Worm (Caenorhabditis elegans) whole organism, L4 larva: Measurements from ENCODE around the gene letm-1.

Experiments used
- daf-12 ChIP-seq: fragments of 150-350 bp; optimal IDR thresholded peaks from 2 replicates; lab custom pipeline; 2014; ENCODE audit warnings: missing biosample characterization, missing genetic modification reagents, missing genetic modification characterization
- mdl-1 ChIP-seq, 2 experiments: fragments of 150-350 bp in 1 of 2; sonication (generic microtip) in 1 of 2; optimal IDR thresholded peaks; 2 replicates each; lab custom pipeline; 2014 to 2017; ENCODE audit warnings: missing biosample characterization in 2 of 2, missing genetic modification characterization in 2 of 2
- nhr-28 ChIP-seq: fragments of 150-350 bp; optimal IDR thresholded peaks from 2 replicates; lab custom pipeline; 2014; ENCODE audit warnings: missing biosample characterization, missing genetic modification characterization
- pha-4 ChIP-seq, 2 experiments: fragments of 150-350 bp in 1 of 2; fragments of 200-800 bp in 1 of 2; sonication (Bioruptor generic) in 1 of 2; IDR thresholded peaks in 1 of 2; optimal IDR thresholded peaks in 1 of 2; 2 replicates each; pipeline versions ENCODE4 v1.3.6 to Lab custom; 2014 to 2022; ENCODE audit warnings: missing genetic modification characterization in 2 of 2, missing genetic modification reagents in 2 of 2, missing biosample characterization in 1 of 2, missing compliant biosample characterization in 1 of 2
- unc-62 ChIP-seq, 3 experiments: fragments of 150-350 bp in 1 of 3; sonication (generic microtip); optimal IDR thresholded peaks in 2 of 3; peaks in 1 of 3; 1 replicate in 1 of 3; 2 replicates in 2 of 3; lab custom pipeline; 2014 to 2017; ENCODE audit warnings: missing biosample characterization in 3 of 3, missing genetic modification characterization in 3 of 3, missing genetic modification reagents in 3 of 3, missing genotype in 1 of 3

DNA sequence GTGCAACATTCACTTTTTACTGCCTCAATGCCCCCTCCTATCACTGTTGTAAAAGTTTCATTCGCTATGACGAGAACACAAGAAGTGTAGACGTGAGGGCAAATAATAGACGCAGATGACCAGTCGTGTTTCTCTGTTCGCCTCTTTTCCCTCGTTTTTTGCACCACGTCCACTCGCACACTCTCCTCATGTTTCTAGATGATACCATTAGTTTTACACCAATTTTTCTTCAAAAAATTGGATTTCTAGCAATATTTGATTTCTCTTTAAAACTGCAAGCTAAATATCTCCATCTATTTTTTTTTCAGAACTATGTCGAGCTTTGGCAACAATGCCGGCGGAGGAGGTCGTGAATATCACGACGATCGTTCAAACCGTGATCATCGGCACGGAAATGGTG, 4.0 kb downstream of the letm-1 start, which contains the start of gene rde-12:
- TF ChIP-seq unc-62 (GFP tag; optimal IDR thresholded peaks at IDR 0.05 in 1 of 2; lab: Kevin White, UChicago) = no peak
- TF ChIP-seq unc-62 (tag; optimal IDR thresholded peaks at IDR 0.05; lab: Kevin White, UChicago) = no peak
- TF ChIP-seq mdl-1 (tag; optimal IDR thresholded peaks at IDR 0.05; lab: Kevin White, UChicago) = no peak
- peak; percentile 39 for TF ChIP-seq nhr-28 (tag; lab: Kevin White, UChicago)
- TF ChIP-seq pha-4 (GFP tag; IDR thresholded peaks at IDR 0.05; lab: Robert Waterston, UW) = no peak
- no peak for TF ChIP-seq pha-4 (tag; optimal IDR thresholded peaks at IDR 0.05; lab: Kevin White, UChicago)
- TF ChIP-seq daf-12 = no peak
